Worm (Caenorhabditis elegans) whole organism, late embryonic: ENCODE results near the gene cest-2.2.

ENCODE experiments used
- F13H6.1 ChIP-seq: sonication (generic microtip); optimal IDR thresholded peaks from 2 replicates; lab custom pipeline; 2016; ENCODE audit warnings: missing genetic modification characterization, missing compliant biosample characterization
- ama-1 ChIP-seq: fragments of 150-350 bp; optimal IDR thresholded peaks from 2 replicates; lab custom pipeline; 2014
- ceh-14 ChIP-seq: sonication (generic microtip); optimal IDR thresholded peaks from 2 replicates; lab custom pipeline; 2016; ENCODE audit warnings: missing genotype, missing genetic modification characterization, missing compliant biosample characterization
- dmd-4 ChIP-seq: sonication (generic microtip); optimal IDR thresholded peaks from 2 replicates; lab custom pipeline; 2016; ENCODE audit warnings: borderline replicate concordance, missing genetic modification characterization, missing compliant biosample characterization
- elt-2 ChIP-seq: sonication (generic microtip); optimal IDR thresholded peaks from 2 replicates; lab custom pipeline; 2016; ENCODE audit warnings: missing genetic modification reagents, missing genetic modification characterization, missing compliant biosample characterization
- ets-4 ChIP-seq: sonication (generic microtip); optimal IDR thresholded peaks from 2 replicates; lab custom pipeline; 2016; ENCODE audit warnings: missing genetic modification characterization, missing compliant biosample characterization
- nfya-1 ChIP-seq: sonication (generic microtip); optimal IDR thresholded peaks from 2 replicates; lab custom pipeline; 2017; ENCODE audit warnings: missing genetic modification characterization, mild to moderate bottlenecking, missing compliant biosample characterization, antibody characterized with exemption, moderate library complexity
- nhr-11 ChIP-seq: fragments of 150-350 bp; optimal IDR thresholded peaks from 2 replicates; lab custom pipeline; 2014; ENCODE audit warnings: missing biosample characterization, missing genetic modification characterization
- odd-2 ChIP-seq: sonication (generic microtip); optimal IDR thresholded peaks from 2 replicates; lab custom pipeline; 2017; ENCODE audit warnings: antibody characterized with exemption, mild to moderate bottlenecking, missing genetic modification characterization, missing compliant biosample characterization
- pat-9 ChIP-seq: fragments of 200-800 bp; sonication (Bioruptor generic); optimal IDR thresholded peaks from 2 replicates; lab custom pipeline; 2018; ENCODE audit warnings: mild to moderate bottlenecking, missing genetic modification characterization, moderate library complexity, missing compliant biosample characterization
- pha-4 ChIP-seq: fragments of 150-350 bp; optimal IDR thresholded peaks from 2 replicates; lab custom pipeline; 2018; ENCODE audit warnings: missing biosample characterization, missing genetic modification reagents, missing genetic modification characterization
- unc-3 ChIP-seq, 2 experiments: fragments of 200-800 bp in 1 of 2; sonication (Bioruptor generic) in 1 of 2; sonication (generic microtip) in 1 of 2; conservative IDR thresholded peaks in 1 of 2; optimal IDR thresholded peaks in 1 of 2; 2 replicates each; pipeline versions ENCODE4 v1.3.6 to Lab custom; 2016 to 2022; ENCODE audit warnings: missing compliant biosample characterization in 2 of 2, missing genetic modification characterization in 2 of 2, missing genetic modification reagents in 1 of 2

ce11 chrV:14185438-14185837 lies 10.3 kb upstream of the cest-2.2 start, which contains the start of the genes trm-1 and ints-2:
- TF ChIP-seq ceh-14 (tag; lab: Kevin White, UChicago) (no peak), pha-4 (tag; lab: Kevin White, UChicago) (no peak), pat-9 (no peak), F13H6.1 (tag; lab: Kevin White, UChicago) (no peak), odd-2 (tag; lab: Kevin White, UChicago) (no peak), ets-4 (no peak), nfya-1 (peak; percentile 2), unc-3 (GFP tag; conservative IDR thresholded peaks at IDR 0.05; lab: Robert Waterston, UW) (no peak), unc-3 (tag; optimal IDR thresholded peaks at IDR 0.05; lab: Kevin White, UChicago) (no peak), nhr-11 (tag; lab: Kevin White, UChicago) (no peak), elt-2 (tag; lab: Kevin White, UChicago) (no peak), ama-1 (lab: Kevin White, UChicago) (no peak), dmd-4 (tag; lab: Kevin White, UChicago) (no peak)
